Fruit fly (Drosophila melanogaster) whole organism, embryonic: Measurements from ENCODE around the gene CG7362.

ENCODE experiments used
- CG10431 ChIP-seq: fragments of 200-800 bp; sonication (Bioruptor generic); optimal IDR thresholded peaks from 3 replicates; lab custom pipeline; 2018; ENCODE audit warnings: missing biosample characterization, mild to moderate bottlenecking, missing genetic modification characterization
- CG10462 ChIP-seq: fragments of 200-800 bp; sonication (Bioruptor generic); optimal IDR thresholded peaks from 2 replicates; lab custom pipeline; 2016; ENCODE audit warnings: missing biosample characterization, missing genetic modification characterization
- CG11560 ChIP-seq: fragments of 200-800 bp; sonication (Bioruptor generic); IDR thresholded peaks from 3 replicates; pipeline ENCODE4 v1.3.6; 2022; ENCODE audit warnings: missing biosample characterization, missing genetic modification characterization
- CG17186 ChIP-seq: fragments of 200-800 bp; sonication (Bioruptor generic); optimal IDR thresholded peaks from 3 replicates; lab custom pipeline; 2017; ENCODE audit warnings: missing biosample characterization, missing genetic modification reagents, missing genetic modification characterization
- CG18262 ChIP-seq: fragments of 200-800 bp; optimal IDR thresholded peaks from 3 replicates; lab custom pipeline; 2019; ENCODE audit warnings: missing biosample characterization, mild to moderate bottlenecking, missing genetic modification characterization, moderate library complexity
- CG2199 ChIP-seq: fragments of 200-800 bp; sonication (Bioruptor generic); IDR thresholded peaks from 3 replicates; pipeline ENCODE4 v1.3.6; 2022; ENCODE audit warnings: missing biosample characterization, missing genetic modification characterization
- CG30020 ChIP-seq: fragments of 200-800 bp; optimal IDR thresholded peaks from 2 replicates; lab custom pipeline; 2019; ENCODE audit warnings: missing biosample characterization, mild to moderate bottlenecking, missing genetic modification characterization, moderate library complexity
- CG32767 ChIP-seq: fragments of 200-800 bp; sonication (Bioruptor generic); IDR thresholded peaks from 2 replicates; pipeline ENCODE4 v1.3.6; 2022; ENCODE audit warnings: missing biosample characterization, missing genetic modification characterization
- CG34376 ChIP-seq: fragments of 200-800 bp; sonication (Bioruptor generic); optimal IDR thresholded peaks from 2 replicates; lab custom pipeline; 2018; ENCODE audit warnings: missing biosample characterization, mild to moderate bottlenecking, missing genetic modification characterization
- CG3726 ChIP-seq: fragments of 200-800 bp; sonication (Bioruptor generic); IDR thresholded peaks from 3 replicates; pipeline ENCODE4, ENCODE4 v1.3.6; 2022; ENCODE audit warnings: missing biosample characterization, missing genetic modification characterization
- CG4707 ChIP-seq: fragments of 200-800 bp; sonication (Bioruptor generic); optimal IDR thresholded peaks from 2 replicates; lab custom pipeline; 2018; ENCODE audit warnings: missing biosample characterization, mild to moderate bottlenecking, missing genetic modification characterization, moderate library complexity
- CG4820 ChIP-seq: fragments of 200-800 bp; sonication (Bioruptor generic); optimal IDR thresholded peaks from 3 replicates; lab custom pipeline; 2016; ENCODE audit warnings: missing biosample characterization, missing genetic modification characterization
- CG7987 ChIP-seq: fragments of 200-800 bp; sonication (Bioruptor generic); optimal IDR thresholded peaks from 2 replicates; lab custom pipeline; 2018; ENCODE audit warnings: missing biosample characterization, mild to moderate bottlenecking, missing genetic modification characterization, moderate library complexity
- CG9609 ChIP-seq: fragments of 200-800 bp; sonication (Bioruptor generic); optimal IDR thresholded peaks from 3 replicates; lab custom pipeline; 2016; ENCODE audit warnings: missing biosample characterization, missing genetic modification characterization
- D19B ChIP-seq: fragments of 200-800 bp; sonication (Bioruptor generic); optimal IDR thresholded peaks from 2 replicates; lab custom pipeline; 2017; ENCODE audit warnings: missing biosample characterization, mild to moderate bottlenecking, missing genetic modification characterization
- Drgx ChIP-seq: fragments of 200-800 bp; sonication (Bioruptor generic); IDR thresholded peaks from 2 replicates; pipeline ENCODE4 v1.3.6; 2022; ENCODE audit warnings: missing biosample characterization, missing genetic modification characterization
- Fer1 ChIP-seq: fragments of 200-800 bp; sonication (Bioruptor generic); optimal IDR thresholded peaks from 2 replicates; lab custom pipeline; 2017; ENCODE audit warnings: missing biosample characterization, mild to moderate bottlenecking, missing genetic modification characterization
- Fer2 ChIP-seq: fragments of 200-800 bp; sonication (Bioruptor generic); optimal IDR thresholded peaks from 2 replicates; lab custom pipeline; 2018; ENCODE audit warnings: missing biosample characterization, mild to moderate bottlenecking, missing genetic modification characterization, moderate library complexity
- H2.0 ChIP-seq: fragments of 200-800 bp; sonication (Bioruptor generic); IDR thresholded peaks from 2 replicates; pipeline ENCODE4 v1.3.6; 2022; ENCODE audit warnings: missing biosample characterization, missing genetic modification characterization
- HLH54F ChIP-seq: fragments of 200-800 bp; sonication (Bioruptor generic); optimal IDR thresholded peaks from 3 replicates; lab custom pipeline; 2016; ENCODE audit warnings: missing biosample characterization, missing genetic modification characterization
- Hr78 ChIP-seq, 2 experiments: fragments of 200-800 bp in 1 of 2; fragments of >200 bp in 1 of 2; sonication (Bioruptor generic) in 1 of 2; optimal IDR thresholded peaks; 2 replicates each; lab custom pipeline; 2017 to 2019; ENCODE audit warnings: missing biosample characterization in 2 of 2, missing genetic modification characterization in 2 of 2, mild to moderate bottlenecking in 1 of 2, moderate library complexity in 1 of 2
- Optix ChIP-seq: fragments of 200-800 bp; sonication (Bioruptor generic); IDR thresholded peaks from 3 replicates; pipeline ENCODE4 v1.3.6; 2022; ENCODE audit warnings: missing biosample characterization, missing genetic modification characterization
- Sox100B ChIP-seq: fragments of 200-800 bp; sonication (Bioruptor generic); optimal IDR thresholded peaks from 3 replicates; lab custom pipeline; 2018; ENCODE audit warnings: missing biosample characterization, mild to moderate bottlenecking, missing genetic modification characterization
- Tbp ChIP-seq: fragments of >200 bp; optimal IDR thresholded peaks from 2 replicates; lab custom pipeline; 2018; ENCODE audit warnings: missing biosample characterization, missing genetic modification characterization
- Xrp1 ChIP-seq: fragments of 200-800 bp; sonication (Bioruptor generic); IDR thresholded peaks from 2 replicates; pipeline ENCODE4 v1.3.6; 2022; ENCODE audit warnings: missing biosample characterization, missing genetic modification characterization
- ab ChIP-seq: fragments of 200-800 bp; sonication (Bioruptor generic); optimal IDR thresholded peaks from 2 replicates; lab custom pipeline; 2016; ENCODE audit warnings: missing biosample characterization, missing genetic modification characterization
- az2 ChIP-seq: fragments of 200-800 bp; sonication (Bioruptor generic); optimal IDR thresholded peaks from 3 replicates; lab custom pipeline; 2016; ENCODE audit warnings: missing biosample characterization, missing genetic modification characterization
- bsh ChIP-seq, 2 experiments: fragments of 200-800 bp; sonication (Bioruptor generic); optimal IDR thresholded peaks; 2 replicates each; lab custom pipeline; 2017 to 2018; ENCODE audit warnings: mild to moderate bottlenecking in 2 of 2, missing biosample characterization in 2 of 2, missing genetic modification characterization in 2 of 2, moderate library complexity in 1 of 2
- dati ChIP-seq: fragments of 200-800 bp; sonication (Bioruptor generic); IDR thresholded peaks from 2 replicates; pipeline ENCODE4 v1.3.6; 2022; ENCODE audit warnings: missing biosample characterization, missing genetic modification characterization
- gcm ChIP-seq: fragments of 200-800 bp; sonication (Bioruptor generic); optimal IDR thresholded peaks from 2 replicates; lab custom pipeline; 2019; ENCODE audit warnings: missing biosample characterization, mild to moderate bottlenecking, missing genetic modification characterization, moderate library complexity
- hkb ChIP-seq, 2 experiments: fragments of 200-800 bp in 1 of 2; fragments of >200 bp in 1 of 2; sonication (Bioruptor generic) in 1 of 2; IDR thresholded peaks in 1 of 2; optimal IDR thresholded peaks in 1 of 2; 2 replicates each; pipeline versions ENCODE4 v1.3.6 to Lab custom; 2017 to 2022; ENCODE audit warnings: missing biosample characterization in 1 of 2, missing genetic modification characterization in 1 of 2
- nom ChIP-seq: fragments of 200-800 bp; sonication (Bioruptor generic); optimal IDR thresholded peaks from 2 replicates; lab custom pipeline; 2017; ENCODE audit warnings: missing biosample characterization, missing genetic modification characterization, mild to moderate bottlenecking, moderate library complexity, missing genetic modification reagents
- oc ChIP-seq: fragments of 200-800 bp; sonication (Bioruptor generic); optimal IDR thresholded peaks from 2 replicates; lab custom pipeline; 2018; ENCODE audit warnings: missing biosample characterization, mild to moderate bottlenecking, missing genetic modification characterization, moderate library complexity
- onecut ChIP-seq: fragments of 200-800 bp; sonication (Bioruptor generic); IDR thresholded peaks from 2 replicates; pipeline ENCODE4 v1.3.6; 2022; ENCODE audit warnings: missing biosample characterization, missing genetic modification characterization
- repo ChIP-seq: fragments of 200-800 bp; sonication (Bioruptor generic); optimal IDR thresholded peaks from 2 replicates; lab custom pipeline; 2016; ENCODE audit warnings: missing biosample characterization, missing genetic modification characterization
- sim ChIP-seq: fragments of 200-800 bp; sonication (Bioruptor generic); IDR thresholded peaks from 2 replicates; pipeline ENCODE4 v1.3.6; 2022; ENCODE audit warnings: missing biosample characterization, missing genetic modification characterization
- slp2 ChIP-seq: fragments of 200-800 bp; sonication (Bioruptor generic); optimal IDR thresholded peaks from 2 replicates; lab custom pipeline; 2016; ENCODE audit warnings: missing biosample characterization, missing genetic modification characterization
- so ChIP-seq: fragments of 200-800 bp; sonication (Bioruptor generic); IDR thresholded peaks from 3 replicates; pipeline ENCODE4 v1.3.6; 2022; ENCODE audit warnings: missing biosample characterization, missing genetic modification characterization
- sr ChIP-seq: fragments of 200-800 bp; sonication (Bioruptor generic); IDR thresholded peaks from 3 replicates; pipeline ENCODE4 v1.3.6; 2022; ENCODE audit warnings: missing biosample characterization, missing genetic modification characterization

Gene CG7362

dm6 chr3R:14706354-14706753 lies 47.9 kb downstream of the CG7362 start (continued):
- TF ChIP-seq HLH54F (GFP tag; lab: Kevin White, UChicago) (no peak), repo (GFP tag; lab: Kevin White, UChicago) (no peak), CG17186 (GFP tag; lab: Kevin White, UChicago) (no peak), gcm (GFP tag; lab: Kevin White, UChicago) (no peak), Fer1 (GFP tag; lab: Kevin White, UChicago) (no peak), CG32767 (GFP tag; lab: Robert Waterston, UW) (no peak), D19B (GFP tag; lab: Kevin White, UChicago) (no peak), sr (GFP tag; lab: Robert Waterston, UW) (0 out of 3 replicates have a peak, but pooled peaks have one; percentile 26), onecut (GFP tag; lab: Robert Waterston, UW) (no peak), Xrp1 (GFP tag; lab: Robert Waterston, UW) (no peak), H2.0 (GFP tag; lab: Robert Waterston, UW) (peak; percentile 35; the same call in 1 of the 2 replicates), sim (GFP tag; lab: Robert Waterston, UW) (no peak), CG34376 (no peak), CG4820 (GFP tag; lab: Kevin White, UChicago) (no peak), Tbp (GFP tag; lab: Kevin White, UChicago) (no peak), hkb (optimal IDR thresholded peaks at IDR 0.05; lab: Kevin White, UChicago) (no peak), hkb (GFP tag; IDR thresholded peaks at IDR 0.05; lab: Robert Waterston, UW) (peak; percentile 50; the same call in 1 of the 2 replicates), CG10462 (GFP tag; lab: Kevin White, UChicago) (no peak), so (no peak), CG4707 (GFP tag; lab: Kevin White, UChicago) (no peak), az2 (GFP tag; lab: Kevin White, UChicago) (no peak)

dm6 chr3R:14705270-14705669 lies 49.0 kb downstream of the CG7362 start:
- TF ChIP-seq CG11560 (tag; lab: Robert Waterston, UW) (no peak), CG9609 (GFP tag; lab: Kevin White, UChicago) (no peak), Fer1 (GFP tag; lab: Kevin White, UChicago) (no peak), Hr78 (GFP tag; optimal IDR thresholded peaks at IDR 0.05; lab: Kevin White, UChicago) (peak in 1 of 2 experiments; percentile 5), oc (peak; percentile 0), slp2 (no peak), CG10431 (no peak), Drgx (GFP tag; lab: Robert Waterston, UW) (peak; percentile 32; the same call in 1 of the 2 replicates), ab (GFP tag; lab: Kevin White, UChicago) (no peak), dati (GFP tag; lab: Robert Waterston, UW) (0 out of 2 replicates have a peak, but pooled peaks have one; percentile 4), Sox100B (no peak), Fer2 (no peak), CG3726 (GFP tag; lab: Robert Waterston, UW) (no peak), CG18262 (no peak), Optix (no peak), CG30020 (tag; lab: Kevin White, UChicago) (no peak), bsh (GFP tag; optimal IDR thresholded peaks at IDR 0.05; lab: Kevin White, UChicago) (no peak), CG7987 (GFP tag; lab: Kevin White, UChicago) (peak; percentile 43), CG2199 (0 out of 3 replicates have a peak, but pooled peaks have one; percentile 52), nom (GFP tag; lab: Kevin White, UChicago) (peak; percentile 74)
